Worm (Caenorhabditis elegans) whole organism, L3 larva: ENCODE results near the gene dpm-3.

ENCODE experiments used
- R02D3.7 ChIP-seq: fragments of 150-350 bp; optimal IDR thresholded peaks from 2 replicates; lab custom pipeline; 2014; ENCODE audit warnings: missing biosample characterization, missing genetic modification characterization
- daf-12 ChIP-seq: fragments of 150-350 bp; optimal IDR thresholded peaks from 2 replicates; lab custom pipeline; 2014; ENCODE audit warnings: missing biosample characterization, missing genetic modification reagents, missing genetic modification characterization
- elt-1 ChIP-seq: fragments of 150-350 bp; optimal IDR thresholded peaks from 2 replicates; lab custom pipeline; 2014; ENCODE audit warnings: missing biosample characterization, missing genetic modification characterization
- fkh-10 ChIP-seq: sonication (generic microtip); optimal IDR thresholded peaks from 2 replicates; lab custom pipeline; 2017; ENCODE audit warnings: missing biosample characterization, missing genetic modification reagents, missing genetic modification characterization
- lsy-12 ChIP-seq: sonication (generic microtip); optimal IDR thresholded peaks from 2 replicates; lab custom pipeline; 2016; ENCODE audit warnings: mild to moderate bottlenecking, missing genetic modification characterization, missing compliant biosample characterization
- mdl-1 ChIP-seq: fragments of 150-350 bp; optimal IDR thresholded peaks from 2 replicates; lab custom pipeline; 2014; ENCODE audit warnings: missing biosample characterization, missing genetic modification characterization
- nhr-12 ChIP-seq: fragments of 150-350 bp; optimal IDR thresholded peaks from 2 replicates; lab custom pipeline; 2014; ENCODE audit warnings: missing biosample characterization, missing genetic modification characterization
- nhr-77 ChIP-seq: fragments of 150-350 bp; optimal IDR thresholded peaks from 2 replicates; lab custom pipeline; 2014; ENCODE audit warnings: missing biosample characterization, missing genetic modification characterization
- unc-62 ChIP-seq: fragments of 150-350 bp; sonication (generic microtip); optimal IDR thresholded peaks from 4 replicates; lab custom pipeline; 2014; ENCODE audit warnings: missing biosample characterization, missing genetic modification reagents, missing genetic modification characterization

DNA sequence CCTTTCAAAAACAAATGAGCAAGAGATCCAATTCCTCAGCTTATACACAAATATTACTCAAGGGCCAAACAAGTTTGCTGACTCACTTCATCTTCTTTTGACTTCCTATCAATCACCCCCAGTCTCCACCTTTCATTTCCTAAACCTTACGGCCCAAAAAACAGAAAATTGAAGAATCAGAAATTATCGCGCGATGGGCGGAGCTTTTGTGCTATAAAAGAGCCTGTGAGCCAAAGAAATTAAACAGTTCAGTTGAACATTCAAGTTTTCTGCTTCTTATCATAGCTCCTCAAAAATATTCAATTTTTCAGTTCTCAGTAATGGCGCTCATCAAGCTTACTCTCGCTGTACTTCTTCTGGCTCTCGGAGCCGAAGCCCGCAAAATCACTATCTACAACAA lies 11.6 kb upstream of the dpm-3 start, which contains the start of gene thn-1:
- TF ChIP-seq mdl-1 (tag; lab: Kevin White, UChicago) (no peak), nhr-77 (no peak), unc-62 (no peak), elt-1 (tag; lab: Kevin White, UChicago) (no peak), fkh-10 (GFP tag; lab: Kevin White, UChicago) (no peak), daf-12 (tag; lab: Kevin White, UChicago) (no peak), lsy-12 (tag; lab: Kevin White, UChicago) (no peak), nhr-12 (no peak), R02D3.7 (no peak)
